Fruit fly (Drosophila melanogaster) whole organism, embryonic: ENCODE data around the gene CG44271.
A peak's percentile ranks its signal among the peaks of the same experiment; 100 is the strongest.

Experiments used
- ATbp ChIP-seq: fragments of 200-800 bp; sonication (Bioruptor generic); optimal IDR thresholded peaks from 2 replicates; lab custom pipeline; 2017; ENCODE audit warnings: missing biosample characterization, mild to moderate bottlenecking, missing genetic modification characterization, missing genetic modification reagents
- CG11247 ChIP-seq: fragments of 200-800 bp; sonication (Bioruptor generic); IDR thresholded peaks from 2 replicates; pipeline ENCODE4 v1.3.6; 2022; ENCODE audit warnings: missing biosample characterization, missing genetic modification characterization
- CG11398 ChIP-seq: fragments of 200-800 bp; sonication (Bioruptor generic); optimal IDR thresholded peaks from 2 replicates; lab custom pipeline; 2016; ENCODE audit warnings: missing biosample characterization, missing genetic modification characterization
- CG11456 ChIP-seq: fragments of 200-800 bp; sonication (Bioruptor generic); IDR thresholded peaks from 3 replicates; pipeline ENCODE4 v1.3.6; 2022; ENCODE audit warnings: missing biosample characterization, missing genetic modification characterization
- CG12391 ChIP-seq: fragments of 200-800 bp; sonication (Bioruptor generic); optimal IDR thresholded peaks from 3 replicates; lab custom pipeline; 2018; ENCODE audit warnings: missing biosample characterization, mild to moderate bottlenecking, missing genetic modification characterization, moderate library complexity
- CG13287 ChIP-seq: fragments of 200-800 bp; sonication (Bioruptor generic); IDR thresholded peaks from 2 replicates; pipeline ENCODE4 v1.3.6; 2022; ENCODE audit warnings: missing biosample characterization, missing genetic modification characterization; ENCODE audit not compliant: partially characterized antibody
- CG14050 ChIP-seq: fragments of 200-800 bp; sonication (Bioruptor generic); IDR thresholded peaks from 3 replicates; pipeline ENCODE4 v1.3.6; 2022; ENCODE audit warnings: missing biosample characterization, missing genetic modification characterization
- CG14860 ChIP-seq: fragments of 200-800 bp; sonication (Bioruptor generic); IDR thresholded peaks from 3 replicates; pipeline ENCODE4 v1.3.6; 2022; ENCODE audit warnings: missing biosample characterization, missing genetic modification characterization; ENCODE audit not compliant: partially characterized antibody
- CG15011 ChIP-seq: fragments of 200-800 bp; sonication (Bioruptor generic); optimal IDR thresholded peaks from 3 replicates; lab custom pipeline; 2018; ENCODE audit warnings: missing biosample characterization, mild to moderate bottlenecking, missing genetic modification characterization
- CG15073 ChIP-seq: fragments of 200-800 bp; sonication (Bioruptor generic); optimal IDR thresholded peaks from 2 replicates; lab custom pipeline; 2016; ENCODE audit warnings: missing biosample characterization, missing genetic modification characterization
- CG16815 ChIP-seq: fragments of 200-800 bp; sonication (Bioruptor generic); optimal IDR thresholded peaks from 3 replicates; lab custom pipeline; 2017; ENCODE audit warnings: missing biosample characterization, mild to moderate bottlenecking, missing genetic modification characterization
- CG17385 ChIP-seq: fragments of 200-800 bp; sonication (Bioruptor generic); optimal IDR thresholded peaks from 3 replicates; lab custom pipeline; 2018; ENCODE audit warnings: missing biosample characterization, mild to moderate bottlenecking, missing genetic modification characterization
- CG18262 ChIP-seq: fragments of 200-800 bp; optimal IDR thresholded peaks from 3 replicates; lab custom pipeline; 2019; ENCODE audit warnings: missing biosample characterization, mild to moderate bottlenecking, missing genetic modification characterization, moderate library complexity
- CG18619 ChIP-seq: fragments of 200-800 bp; sonication (Bioruptor generic); optimal IDR thresholded peaks from 3 replicates; lab custom pipeline; 2017; ENCODE audit warnings: missing biosample characterization, mild to moderate bottlenecking, missing genetic modification characterization
- CG32532 ChIP-seq: fragments of 200-800 bp; sonication (Bioruptor generic); IDR thresholded peaks from 2 replicates; pipeline ENCODE4 v1.3.6; 2022; ENCODE audit warnings: missing biosample characterization, missing genetic modification characterization
- CG34422 ChIP-seq: fragments of 200-800 bp; sonication (Bioruptor generic); IDR thresholded peaks from 3 replicates; pipeline ENCODE4 v1.3.6; 2022; ENCODE audit warnings: missing biosample characterization, missing genetic modification characterization
- CG3726 ChIP-seq: fragments of 200-800 bp; sonication (Bioruptor generic); IDR thresholded peaks from 3 replicates; pipeline ENCODE4, ENCODE4 v1.3.6; 2022; ENCODE audit warnings: missing biosample characterization, missing genetic modification characterization
- CG4617 ChIP-seq: fragments of 200-800 bp; sonication (Bioruptor generic); optimal IDR thresholded peaks from 3 replicates; lab custom pipeline; 2016; ENCODE audit warnings: missing biosample characterization, missing genetic modification characterization, borderline replicate concordance
- CG4820 ChIP-seq: fragments of 200-800 bp; sonication (Bioruptor generic); optimal IDR thresholded peaks from 3 replicates; lab custom pipeline; 2016; ENCODE audit warnings: missing biosample characterization, missing genetic modification characterization
- CG5180 ChIP-seq: fragments of 200-800 bp; sonication (Bioruptor generic); optimal IDR thresholded peaks from 3 replicates; lab custom pipeline; 2017; ENCODE audit warnings: missing biosample characterization, missing genetic modification characterization, mild to moderate bottlenecking, moderate library complexity, missing genetic modification reagents
- CG9727 ChIP-seq: fragments of 200-800 bp; sonication (Bioruptor generic); optimal IDR thresholded peaks from 3 replicates; lab custom pipeline; 2017; ENCODE audit warnings: missing biosample characterization, mild to moderate bottlenecking, missing genetic modification characterization
- CkIIα-i1 ChIP-seq: fragments of 200-800 bp; sonication (Bioruptor generic); IDR thresholded peaks from 2 replicates; pipeline ENCODE4 v1.3.6; 2022; ENCODE audit warnings: missing biosample characterization, missing genetic modification characterization
- CoRest ChIP-seq: fragments of 200-800 bp; sonication (Bioruptor generic); optimal IDR thresholded peaks from 3 replicates; lab custom pipeline; 2018; ENCODE audit warnings: missing biosample characterization, mild to moderate bottlenecking, missing genetic modification characterization, moderate library complexity
- Drgx ChIP-seq: fragments of 200-800 bp; sonication (Bioruptor generic); IDR thresholded peaks from 2 replicates; pipeline ENCODE4 v1.3.6; 2022; ENCODE audit warnings: missing biosample characterization, missing genetic modification characterization
- Fer1 ChIP-seq: fragments of 200-800 bp; sonication (Bioruptor generic); optimal IDR thresholded peaks from 2 replicates; lab custom pipeline; 2017; ENCODE audit warnings: missing biosample characterization, mild to moderate bottlenecking, missing genetic modification characterization
- Hmr ChIP-seq: fragments of 200-800 bp; sonication (Bioruptor generic); optimal IDR thresholded peaks from 3 replicates; lab custom pipeline; 2017; ENCODE audit warnings: mild to moderate bottlenecking, missing biosample characterization, missing genetic modification reagents, missing genetic modification characterization
- Meics ChIP-seq: fragments of 200-800 bp; sonication (Bioruptor generic); optimal IDR thresholded peaks from 2 replicates; lab custom pipeline; 2017; ENCODE audit warnings: missing biosample characterization, mild to moderate bottlenecking, missing genetic modification characterization
- NK7.1 ChIP-seq: fragments of 200-800 bp; sonication (Bioruptor generic); optimal IDR thresholded peaks from 3 replicates; lab custom pipeline; 2016; ENCODE audit warnings: missing biosample characterization, missing genetic modification characterization
- Ptx1 ChIP-seq: fragments of 200-800 bp; sonication (Bioruptor generic); IDR thresholded peaks from 2 replicates; pipeline ENCODE4 v1.3.6; 2022; ENCODE audit warnings: missing biosample characterization, missing genetic modification characterization
- Side ChIP-seq: fragments of 200-800 bp; sonication (Bioruptor generic); optimal IDR thresholded peaks from 2 replicates; lab custom pipeline; 2016; ENCODE audit warnings: missing biosample characterization, missing genetic modification characterization
- bab2 ChIP-seq: fragments of 200-800 bp; sonication (Bioruptor generic); optimal IDR thresholded peaks from 2 replicates; lab custom pipeline; 2016; ENCODE audit warnings: missing biosample characterization, missing genetic modification characterization
- bigmax ChIP-seq: fragments of 200-800 bp; sonication (Bioruptor generic); optimal IDR thresholded peaks from 2 replicates; lab custom pipeline; 2018; ENCODE audit warnings: missing biosample characterization, mild to moderate bottlenecking, missing genetic modification characterization
- croc ChIP-seq: fragments of 200-800 bp; sonication (Bioruptor generic); conservative IDR thresholded peaks from 3 replicates; pipeline ENCODE4 v1.3.6; 2022; ENCODE audit warnings: missing biosample characterization, missing genetic modification characterization
- ems ChIP-seq: fragments of 200-800 bp; sonication (Bioruptor generic); optimal IDR thresholded peaks from 3 replicates; lab custom pipeline; 2016; ENCODE audit warnings: missing biosample characterization, missing genetic modification characterization
- esg ChIP-seq: fragments of 200-800 bp; sonication (Bioruptor generic); conservative IDR thresholded peaks from 2 replicates; pipeline ENCODE4 v1.3.6; 2022; ENCODE audit warnings: missing biosample characterization, missing genetic modification characterization
- gcm ChIP-seq: fragments of 200-800 bp; sonication (Bioruptor generic); optimal IDR thresholded peaks from 2 replicates; lab custom pipeline; 2019; ENCODE audit warnings: missing biosample characterization, mild to moderate bottlenecking, missing genetic modification characterization, moderate library complexity
- hbn ChIP-seq: fragments of 200-800 bp; sonication (Bioruptor generic); IDR thresholded peaks from 2 replicates; pipeline ENCODE4 v1.3.6; 2022; ENCODE audit warnings: missing biosample characterization, missing genetic modification characterization; ENCODE audit not compliant: partially characterized antibody
- lbe ChIP-seq: fragments of 200-800 bp; sonication (Bioruptor generic); optimal IDR thresholded peaks from 2 replicates; lab custom pipeline; 2016; ENCODE audit warnings: missing biosample characterization, mild to moderate bottlenecking, missing genetic modification characterization
- lov ChIP-seq, 2 experiments: fragments of 200-800 bp in 1 of 2; fragments of >200 bp in 1 of 2; sonication (Bioruptor generic) in 1 of 2; IDR thresholded peaks in 1 of 2; optimal IDR thresholded peaks in 1 of 2; 2 replicates in 1 of 2; 3 replicates in 1 of 2; pipeline versions ENCODE4 v1.3.6 to Lab custom; 2017 to 2022; ENCODE audit warnings: missing biosample characterization in 1 of 2, missing genetic modification characterization in 1 of 2
- luna ChIP-seq: fragments of 200-800 bp; sonication (Bioruptor generic); optimal IDR thresholded peaks from 2 replicates; lab custom pipeline; 2016; ENCODE audit warnings: missing biosample characterization, missing genetic modification characterization
- mld ChIP-seq: fragments of 200-800 bp; sonication (Bioruptor generic); IDR thresholded peaks from 3 replicates; pipeline ENCODE4 v1.3.6; 2022; ENCODE audit warnings: missing biosample characterization, missing genetic modification characterization; ENCODE audit not compliant: partially characterized antibody
- pzg ChIP-seq: fragments of 200-800 bp; sonication (Bioruptor generic); optimal IDR thresholded peaks from 3 replicates; lab custom pipeline; 2018; ENCODE audit warnings: missing biosample characterization, mild to moderate bottlenecking, missing genetic modification characterization, moderate library complexity
- ranshi ChIP-seq: fragments of 200-800 bp; sonication (Bioruptor generic); IDR thresholded peaks from 2 replicates; pipeline ENCODE4 v1.3.6; 2022; ENCODE audit warnings: missing biosample characterization, missing genetic modification characterization
- seq ChIP-seq: fragments of 200-800 bp; sonication (Bioruptor generic); IDR thresholded peaks from 2 replicates; pipeline ENCODE4 v1.3.6; 2022; ENCODE audit warnings: missing biosample characterization, missing genetic modification characterization
- trem ChIP-seq: fragments of 200-800 bp; optimal IDR thresholded peaks from 3 replicates; lab custom pipeline; 2019; ENCODE audit warnings: missing biosample characterization, mild to moderate bottlenecking, missing genetic modification characterization, moderate library complexity
- tup ChIP-seq: fragments of 200-800 bp; sonication (Bioruptor generic); optimal IDR thresholded peaks from 2 replicates; lab custom pipeline; 2016; ENCODE audit warnings: missing biosample characterization, mild to moderate bottlenecking, missing genetic modification characterization, moderate library complexity
- tx ChIP-seq: fragments of 200-800 bp; sonication (Bioruptor generic); optimal IDR thresholded peaks from 2 replicates; lab custom pipeline; 2016; ENCODE audit warnings: missing biosample characterization, missing genetic modification characterization
- wor ChIP-seq: fragments of 200-800 bp; sonication (Bioruptor generic); IDR thresholded peaks from 2 replicates; pipeline ENCODE4 v1.3.6; 2022; ENCODE audit warnings: missing biosample characterization, missing genetic modification characterization

The CG44271 gene

DNA sequence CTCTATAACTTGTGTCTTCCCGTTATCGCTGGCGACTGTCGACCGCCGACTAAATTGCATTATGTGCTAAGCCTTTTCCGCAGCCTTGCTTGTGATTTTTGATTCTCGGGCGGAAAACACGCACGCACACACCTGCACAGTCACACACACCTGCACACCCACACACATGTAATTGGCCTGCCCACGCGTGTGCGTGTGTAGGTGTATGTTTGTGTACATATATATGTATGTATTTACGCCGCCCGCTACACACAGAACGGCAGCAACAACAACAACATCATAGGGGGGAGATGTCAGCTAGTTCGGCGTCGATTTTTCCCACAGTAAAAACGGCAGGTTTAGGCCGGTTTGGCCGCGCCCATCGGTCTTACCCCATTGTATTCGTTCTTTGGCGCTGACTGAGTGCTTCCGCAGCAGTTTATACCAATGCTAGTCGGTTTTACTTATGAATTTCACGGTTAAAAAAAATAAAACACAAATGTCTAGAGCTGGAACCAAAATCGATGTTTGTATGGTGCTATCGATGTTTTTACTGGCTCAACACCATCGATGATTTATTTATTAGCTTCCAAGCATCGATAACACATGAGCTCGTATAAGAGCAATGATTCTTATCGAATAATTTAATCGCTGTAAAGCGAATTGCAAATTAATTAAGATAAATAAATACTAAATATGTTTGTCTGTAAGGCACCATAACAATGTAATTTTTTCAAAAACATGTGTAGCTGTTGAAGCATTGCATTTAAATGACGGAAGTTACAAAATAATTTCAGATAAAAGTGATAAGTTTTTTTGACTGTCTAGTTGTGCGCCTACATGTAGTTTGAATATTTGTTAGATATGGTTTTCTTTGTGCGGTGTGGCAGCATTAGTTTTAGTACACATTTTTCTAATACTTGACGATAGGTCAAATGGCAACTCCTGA is 24.6 kb downstream of the CG44271 start, which contains the start of gene homer (continued):
- TF ChIP-seq lov (optimal IDR thresholded peaks at IDR 0.05; lab: Kevin White, UChicago) (no peak), lov (GFP tag; IDR thresholded peaks at IDR 0.05; lab: Robert Waterston, UW) (no peak), tup (no peak), esg (GFP tag; lab: Robert Waterston, UW) (no peak), Fer1 (GFP tag; lab: Kevin White, UChicago) (peak; percentile 42), Hmr (GFP tag; lab: Kevin White, UChicago) (no peak), CG5180 (GFP tag; lab: Kevin White, UChicago) (no peak), CG32532 (GFP tag; lab: Robert Waterston, UW) (no peak), hbn (peak; percentile 77), CG9727 (GFP tag; lab: Kevin White, UChicago) (no peak), ATbp (GFP tag; lab: Kevin White, UChicago) (no peak), CG14050 (no peak), CG14860 (peak; percentile 96), Drgx (GFP tag; lab: Robert Waterston, UW) (no peak), bigmax (GFP tag; lab: Kevin White, UChicago) (peak; percentile 24), ems (GFP tag; lab: Kevin White, UChicago) (no peak), CG12391 (tag; lab: Kevin White, UChicago) (peak; percentile 18), Ptx1 (GFP tag; lab: Robert Waterston, UW) (0 out of 2 replicates have a peak, but pooled peaks have one; percentile 9), CG18262 (peak; percentile 19), trem (tag; lab: Kevin White, UChicago) (peak; percentile 65), Side (GFP tag; lab: Kevin White, UChicago) (no peak), pzg (GFP tag; lab: Kevin White, UChicago) (peak; percentile 53), CG15073 (GFP tag; lab: Kevin White, UChicago) (no peak), CG17385 (GFP tag; lab: Kevin White, UChicago) (no peak), CG11456 (GFP tag; lab: Robert Waterston, UW) (no peak), CoRest (tag; lab: Kevin White, UChicago) (no peak), CG34422 (GFP tag; lab: Robert Waterston, UW) (peak; percentile 79; the same call in 2 of the 3 replicates), seq (GFP tag; lab: Robert Waterston, UW) (no peak), wor (GFP tag; lab: Robert Waterston, UW) (no peak), CkIIα-i1 (GFP tag; lab: Robert Waterston, UW) (0 out of 2 replicates have a peak, but pooled peaks have one; percentile 19), gcm (GFP tag; lab: Kevin White, UChicago) (no peak), mld (GFP tag; lab: Robert Waterston, UW) (peak; percentile 87), lbe (GFP tag; lab: Kevin White, UChicago) (peak; percentile 43), ranshi (GFP tag; lab: Robert Waterston, UW) (no peak), CG3726 (no peak), CG18619 (GFP tag; lab: Kevin White, UChicago) (no peak), CG13287 (GFP tag; lab: Robert Waterston, UW) (peak; percentile 88), CG4617 (peak; percentile 88), NK7.1 (GFP tag; lab: Kevin White, UChicago) (no peak), CG11398 (GFP tag; lab: Kevin White, UChicago) (no peak), Meics (GFP tag; lab: Kevin White, UChicago) (no peak), CG11247 (GFP tag; lab: Robert Waterston, UW) (no peak), CG4820 (no peak), CG15011 (GFP tag; lab: Kevin White, UChicago) (no peak), croc (no peak), tx (GFP tag; lab: Kevin White, UChicago) (no peak), bab2 (GFP tag; lab: Kevin White, UChicago) (no peak), CG16815 (GFP tag; lab: Kevin White, UChicago) (no peak), luna (no peak)
